Fruit fly (Drosophila melanogaster): ENCODE measurements around the gene nes.

- peak; percentile 91 for TF ChIP-seq Fer1 (GFP tag; optimal IDR thresholded peaks at IDR 0.05)
- peak; percentile 88 for TF ChIP-seq sug (tag; optimal IDR thresholded peaks at IDR 0.05)
- peak; percentile 67 for TF ChIP-seq CG5180 (GFP tag; optimal IDR thresholded peaks at IDR 0.05)
- TF ChIP-seq CG10431 (GFP tag; optimal IDR thresholded peaks at IDR 0.05): peak; percentile 78
- no peak for TF ChIP-seq zfh2 (GFP tag; optimal IDR thresholded peaks at IDR 0.05)
- TF ChIP-seq CG3838 (GFP tag; optimal IDR thresholded peaks at IDR 0.05): no peak
- TF ChIP-seq chm (GFP tag; IDR thresholded peaks at IDR 0.05): no peak; the same call in 1 of the 2 replicates
- peak; percentile 86 for TF ChIP-seq nerfin-1 (tag; optimal IDR thresholded peaks at IDR 0.05)
- TF ChIP-seq pan (optimal IDR thresholded peaks at IDR 0.05): no peak
- TF ChIP-seq pan (GFP tag; optimal IDR thresholded peaks at IDR 0.05 in 1 of 2, IDR thresholded peaks at IDR 0.05 in 1 of 2): peak in 1 of 2 experiments; percentile 78
- TF ChIP-seq yki (optimal IDR thresholded peaks at IDR 0.05): peak; percentile 16
- peak; percentile 59 for TF ChIP-seq wor (GFP tag; IDR thresholded peaks at IDR 0.05)
- TF ChIP-seq CG10147 (GFP tag; optimal IDR thresholded peaks at IDR 0.05): peak; percentile 87
- no peak for TF ChIP-seq dan (GFP tag; IDR thresholded peaks at IDR 0.05)
- TF ChIP-seq repo (GFP tag; optimal IDR thresholded peaks at IDR 0.05): no peak
These were observed 32.1 kb upstream of the nes start, which contains the start of gene Gbs-76A for dm6 chr3L:19292440-19293175.

Data from whole organism, embryonic.